Fruit fly (Drosophila melanogaster): ENCODE results near the gene Orct.

- TF ChIP-seq CG16779 (tag; optimal IDR thresholded peaks at IDR 0.05) (no peak), CG6854 (GFP tag; optimal IDR thresholded peaks at IDR 0.05) (no peak), svp (GFP tag) (no peak), CG8319 (GFP tag; optimal IDR thresholded peaks at IDR 0.05) (no peak), fkh (GFP tag; optimal IDR thresholded peaks at IDR 0.05) (no peak), CG11762 (GFP tag; optimal IDR thresholded peaks at IDR 0.05; ENCODE audit: insufficient read depth) (no peak), Sox102F (GFP tag; optimal IDR thresholded peaks at IDR 0.05) (no peak)
Measured at dm6 chr3R:24260411-24260810, 15.6 kb upstream of the Orct start.

Data from whole organism, prepupa.